Worm (Caenorhabditis elegans) whole organism, L3 larva: ENCODE measurements around the gene F10E7.5.
A peak's percentile ranks its signal among the peaks of the same experiment; 100 is the strongest.

Experiments used
- R02D3.7 ChIP-seq: fragments of 150-350 bp; optimal IDR thresholded peaks from 2 replicates; lab custom pipeline; 2014; ENCODE audit warnings: missing biosample characterization, missing genetic modification characterization
- ZK546.5 ChIP-seq: sonication (generic microtip); optimal IDR thresholded peaks from 2 replicates; lab custom pipeline; 2017; ENCODE audit warnings: missing biosample characterization, missing genetic modification characterization
- aly-2 ChIP-seq: fragments of 150-350 bp; optimal IDR thresholded peaks from 2 replicates; lab custom pipeline; 2014; ENCODE audit warnings: missing biosample characterization, missing genetic modification characterization
- ama-1 ChIP-seq: fragments of 150-350 bp; optimal IDR thresholded peaks from 2 replicates; lab custom pipeline; 2018
- ceh-16 ChIP-seq: sonication (generic microtip); optimal IDR thresholded peaks from 2 replicates; lab custom pipeline; 2017; ENCODE audit warnings: missing biosample characterization, missing genetic modification characterization
- ceh-28 ChIP-seq: fragments of 150-350 bp; optimal IDR thresholded peaks from 2 replicates; lab custom pipeline; 2014; ENCODE audit warnings: missing biosample characterization, missing genetic modification reagents, missing genetic modification characterization
- ceh-82 ChIP-seq: fragments of 150-350 bp; optimal IDR thresholded peaks from 2 replicates; lab custom pipeline; 2014; ENCODE audit warnings: missing biosample characterization, missing genetic modification characterization
- ceh-9 ChIP-seq: sonication (generic microtip); optimal IDR thresholded peaks from 2 replicates; lab custom pipeline; 2018; ENCODE audit warnings: missing biosample characterization, missing genetic modification characterization
- daf-12 ChIP-seq: fragments of 150-350 bp; optimal IDR thresholded peaks from 2 replicates; lab custom pipeline; 2014; ENCODE audit warnings: missing biosample characterization, missing genetic modification reagents, missing genetic modification characterization
- egl-27 ChIP-seq: sonication (generic microtip); optimal IDR thresholded peaks from 4 replicates; lab custom pipeline; 2017; ENCODE audit warnings: missing biosample characterization, missing genetic modification reagents, missing genetic modification characterization
- egl-5 ChIP-seq: fragments of 150-350 bp; optimal IDR thresholded peaks from 2 replicates; lab custom pipeline; 2017; ENCODE audit warnings: missing biosample characterization, missing genetic modification reagents, missing genetic modification characterization, inconsistent platforms
- elt-1 ChIP-seq: fragments of 150-350 bp; optimal IDR thresholded peaks from 2 replicates; lab custom pipeline; 2014; ENCODE audit warnings: missing biosample characterization, missing genetic modification characterization
- elt-2 ChIP-seq: sonication (generic microtip); optimal IDR thresholded peaks from 2 replicates; lab custom pipeline; 2016; ENCODE audit warnings: missing genetic modification reagents, mild to moderate bottlenecking, missing genetic modification characterization, missing compliant biosample characterization
- elt-3 ChIP-seq, 3 experiments: fragments of 150-350 bp in 1 of 3; sonication (generic microtip) in 2 of 3; optimal IDR thresholded peaks; 2 replicates in 2 of 3; 4 replicates in 1 of 3; lab custom pipeline; 2014 to 2017; ENCODE audit warnings: missing biosample characterization in 3 of 3, missing genetic modification characterization in 3 of 3
- eor-1 ChIP-seq, 2 experiments: fragments of 150-350 bp; optimal IDR thresholded peaks; 2 replicates each; lab custom pipeline; 2014 to 2018; ENCODE audit warnings: missing biosample characterization in 2 of 2, missing genetic modification characterization in 2 of 2
- fkh-10 ChIP-seq: sonication (generic microtip); optimal IDR thresholded peaks from 2 replicates; lab custom pipeline; 2017; ENCODE audit warnings: missing biosample characterization, missing genetic modification reagents, missing genetic modification characterization
- fkh-2 ChIP-seq: fragments of 150-350 bp; optimal IDR thresholded peaks from 2 replicates; lab custom pipeline; 2014; ENCODE audit warnings: missing biosample characterization, missing genetic modification reagents, missing genetic modification characterization
- hmg-11 ChIP-seq: sonication (generic microtip); optimal IDR thresholded peaks from 2 replicates; lab custom pipeline; 2016; ENCODE audit warnings: missing genetic modification characterization, missing compliant biosample characterization
- jun-1 ChIP-seq: fragments of 150-350 bp; optimal IDR thresholded peaks from 2 replicates; lab custom pipeline; 2014; ENCODE audit warnings: missing biosample characterization, missing genetic modification reagents, missing genetic modification characterization
- lin-15B ChIP-seq: fragments of 150-350 bp; optimal IDR thresholded peaks from 2 replicates; lab custom pipeline; 2014; ENCODE audit warnings: missing biosample characterization, missing genetic modification characterization
- lin-39 ChIP-seq: fragments of 150-350 bp; optimal IDR thresholded peaks from 2 replicates; lab custom pipeline; 2018; ENCODE audit warnings: missing biosample characterization, missing genetic modification reagents, missing genetic modification characterization
- lsy-12 ChIP-seq: sonication (generic microtip); optimal IDR thresholded peaks from 2 replicates; lab custom pipeline; 2016; ENCODE audit warnings: mild to moderate bottlenecking, missing genetic modification characterization, missing compliant biosample characterization
- mdl-1 ChIP-seq: fragments of 150-350 bp; optimal IDR thresholded peaks from 2 replicates; lab custom pipeline; 2014; ENCODE audit warnings: missing biosample characterization, missing genetic modification characterization
- nfya-1 ChIP-seq: sonication (generic microtip); optimal IDR thresholded peaks from 2 replicates; lab custom pipeline; 2017; ENCODE audit warnings: missing genetic modification characterization, mild to moderate bottlenecking, missing compliant biosample characterization, antibody characterized with exemption, moderate library complexity; ENCODE audit not compliant: insufficient read depth
- nhr-11 ChIP-seq: fragments of 150-350 bp; optimal IDR thresholded peaks from 2 replicates; lab custom pipeline; 2014; ENCODE audit warnings: missing biosample characterization, missing genetic modification characterization
- nhr-12 ChIP-seq: fragments of 150-350 bp; optimal IDR thresholded peaks from 2 replicates; lab custom pipeline; 2014; ENCODE audit warnings: missing biosample characterization, missing genetic modification characterization
- nhr-23 ChIP-seq: fragments of 150-350 bp; optimal IDR thresholded peaks from 2 replicates; lab custom pipeline; 2014; ENCODE audit warnings: missing biosample characterization, missing genetic modification reagents, missing genetic modification characterization
- nhr-237 ChIP-seq: fragments of 150-350 bp; optimal IDR thresholded peaks from 2 replicates; lab custom pipeline; 2014; ENCODE audit warnings: missing biosample characterization, missing genetic modification characterization
- nhr-25 ChIP-seq: sonication (generic microtip); optimal IDR thresholded peaks from 2 replicates; lab custom pipeline; 2017; ENCODE audit warnings: missing biosample characterization, missing genetic modification characterization
- nhr-28 ChIP-seq: fragments of 150-350 bp; optimal IDR thresholded peaks from 2 replicates; lab custom pipeline; 2014; ENCODE audit warnings: missing biosample characterization, missing genetic modification characterization
- nhr-43 ChIP-seq: sonication (generic microtip); optimal IDR thresholded peaks from 2 replicates; lab custom pipeline; 2016; ENCODE audit warnings: mild to moderate bottlenecking, missing genetic modification characterization, missing compliant biosample characterization; ENCODE audit not compliant: poor library complexity, severe bottlenecking
- nhr-67 ChIP-seq: fragments of 150-350 bp; optimal IDR thresholded peaks from 2 replicates; lab custom pipeline; 2014; ENCODE audit warnings: missing biosample characterization, missing genetic modification characterization
- nhr-76 ChIP-seq: fragments of 150-350 bp; sonication (generic microtip); optimal IDR thresholded peaks from 5 replicates; lab custom pipeline; 2014; ENCODE audit warnings: missing biosample characterization, missing genetic modification characterization
- nhr-77 ChIP-seq: fragments of 150-350 bp; optimal IDR thresholded peaks from 2 replicates; lab custom pipeline; 2014; ENCODE audit warnings: missing biosample characterization, missing genetic modification characterization
- pha-4 ChIP-seq: fragments of 150-350 bp; optimal IDR thresholded peaks from 2 replicates; lab custom pipeline; 2014; ENCODE audit warnings: missing biosample characterization, missing genetic modification reagents, missing genetic modification characterization
- sea-2 ChIP-seq: fragments of 150-350 bp; sonication (generic microtip); optimal IDR thresholded peaks from 4 replicates; lab custom pipeline; 2014; ENCODE audit warnings: missing biosample characterization, missing genetic modification reagents, missing genetic modification characterization
- skn-1 ChIP-seq: fragments of 150-350 bp; optimal IDR thresholded peaks from 2 replicates; lab custom pipeline; 2014; ENCODE audit warnings: missing biosample characterization, missing genetic modification characterization
- snpc-4 ChIP-seq: fragments of 150-350 bp; optimal IDR thresholded peaks from 2 replicates; lab custom pipeline; 2014; ENCODE audit warnings: missing biosample characterization, missing genetic modification characterization
- tbx-2 ChIP-seq: sonication (generic microtip); optimal IDR thresholded peaks from 2 replicates; lab custom pipeline; 2016; ENCODE audit warnings: mild to moderate bottlenecking, missing genetic modification characterization, missing compliant biosample characterization
- unc-39 ChIP-seq: sonication (generic microtip); optimal IDR thresholded peaks from 4 replicates; lab custom pipeline; 2017; ENCODE audit warnings: missing biosample characterization, missing genetic modification characterization
- unc-62 ChIP-seq: fragments of 150-350 bp; sonication (generic microtip); optimal IDR thresholded peaks from 4 replicates; lab custom pipeline; 2014; ENCODE audit warnings: missing biosample characterization, missing genetic modification reagents, missing genetic modification characterization
- zag-1 ChIP-seq: fragments of 150-350 bp; optimal IDR thresholded peaks from 2 replicates; lab custom pipeline; 2014; ENCODE audit warnings: missing biosample characterization, missing genetic modification characterization
- ztf-11 ChIP-seq: fragments of 150-350 bp; optimal IDR thresholded peaks from 2 replicates; lab custom pipeline; 2014; ENCODE audit warnings: missing biosample characterization, missing genetic modification characterization
- ztf-4 ChIP-seq: fragments of 150-350 bp; optimal IDR thresholded peaks from 2 replicates; lab custom pipeline; 2014; ENCODE audit warnings: missing biosample characterization, missing genetic modification characterization

Gene F10E7.5

DNA sequence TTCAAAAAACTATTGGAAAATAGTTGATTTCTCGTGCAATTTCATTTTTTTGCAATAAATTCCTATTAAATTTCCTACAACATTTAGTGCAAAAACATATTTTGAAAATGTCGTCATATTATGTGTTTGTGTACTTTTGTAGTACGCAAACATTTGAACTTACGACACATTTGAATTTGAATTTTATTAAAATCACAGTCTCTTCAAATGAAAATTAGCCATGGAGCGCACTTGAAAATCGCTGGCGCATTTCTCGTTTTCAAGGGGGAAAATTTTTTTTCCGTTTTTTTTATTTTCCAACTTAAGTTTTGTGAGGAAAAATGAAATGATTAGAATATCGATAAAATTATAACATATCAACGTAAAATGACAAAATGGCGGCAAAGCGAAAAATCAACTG is 35.8 kb downstream of the F10E7.5 start:
- TF ChIP-seq daf-12 (tag; lab: Kevin White, UChicago): no peak
- TF ChIP-seq lin-15B (tag; lab: Kevin White, UChicago): peak; percentile 13
- TF ChIP-seq ceh-82 (tag; lab: Kevin White, UChicago): no peak
- peak; percentile 10 for TF ChIP-seq elt-2 (tag; lab: Kevin White, UChicago)
- TF ChIP-seq pha-4 (tag; lab: Kevin White, UChicago): peak; percentile 34
- TF ChIP-seq snpc-4 (tag; lab: Kevin White, UChicago): no peak

DNA sequence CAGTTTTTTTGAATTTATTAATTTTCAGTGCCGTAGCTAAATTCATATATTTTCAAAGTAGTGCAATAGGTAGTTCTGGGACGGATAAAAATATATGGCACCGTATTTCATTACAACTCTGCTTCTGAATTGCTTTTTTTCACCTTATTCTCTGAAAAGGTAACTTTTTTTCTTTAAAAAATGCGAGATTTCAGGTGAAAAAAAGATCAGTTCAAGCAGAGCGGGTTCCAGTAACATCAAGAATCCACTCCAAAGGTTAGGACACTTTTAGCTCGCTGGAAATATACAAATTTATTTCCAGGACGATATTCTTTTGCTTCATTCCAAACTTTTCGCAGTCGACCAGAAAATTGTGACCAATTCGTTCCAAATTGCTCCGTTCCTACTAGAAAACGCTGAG is 36.3 kb downstream of the F10E7.5 start, which contains the start of gene T07F8.1:
T07F8.1 (plus strand) TSS at position 301 of the 400 bp plus-strand sequence.
- TF ChIP-seq ztf-4 (tag; lab: Kevin White, UChicago): no peak
- TF ChIP-seq mdl-1 (tag; lab: Kevin White, UChicago): no peak
- no peak for TF ChIP-seq pha-4 (tag; lab: Kevin White, UChicago)
- no peak for TF ChIP-seq ceh-16 (tag; lab: Kevin White, UChicago)
- TF ChIP-seq eor-1 (tag; optimal IDR thresholded peaks at IDR 0.05; lab: Kevin White, UChicago): no peak
- no peak for TF ChIP-seq fkh-2 (tag; lab: Kevin White, UChicago)
- no peak for TF ChIP-seq nhr-23 (tag; lab: Kevin White, UChicago)
- no peak for TF ChIP-seq sea-2
- TF ChIP-seq elt-2 (tag; lab: Kevin White, UChicago): no peak
- no peak for TF ChIP-seq unc-39 (tag; lab: Kevin White, UChicago)
- TF ChIP-seq ceh-9 (tag; lab: Kevin White, UChicago): no peak
- TF ChIP-seq lin-39 (tag; lab: Kevin White, UChicago): no peak
- TF ChIP-seq skn-1 (tag; lab: Kevin White, UChicago): no peak
- TF ChIP-seq ama-1: no peak
- TF ChIP-seq egl-27 (tag; lab: Kevin White, UChicago): no peak
- no peak for TF ChIP-seq ceh-28 (tag; lab: Kevin White, UChicago)
- no peak for TF ChIP-seq nhr-43
- no peak for TF ChIP-seq nhr-25
- TF ChIP-seq snpc-4 (tag; lab: Kevin White, UChicago): no peak
- no peak for TF ChIP-seq lin-15B (tag; lab: Kevin White, UChicago)

DNA sequence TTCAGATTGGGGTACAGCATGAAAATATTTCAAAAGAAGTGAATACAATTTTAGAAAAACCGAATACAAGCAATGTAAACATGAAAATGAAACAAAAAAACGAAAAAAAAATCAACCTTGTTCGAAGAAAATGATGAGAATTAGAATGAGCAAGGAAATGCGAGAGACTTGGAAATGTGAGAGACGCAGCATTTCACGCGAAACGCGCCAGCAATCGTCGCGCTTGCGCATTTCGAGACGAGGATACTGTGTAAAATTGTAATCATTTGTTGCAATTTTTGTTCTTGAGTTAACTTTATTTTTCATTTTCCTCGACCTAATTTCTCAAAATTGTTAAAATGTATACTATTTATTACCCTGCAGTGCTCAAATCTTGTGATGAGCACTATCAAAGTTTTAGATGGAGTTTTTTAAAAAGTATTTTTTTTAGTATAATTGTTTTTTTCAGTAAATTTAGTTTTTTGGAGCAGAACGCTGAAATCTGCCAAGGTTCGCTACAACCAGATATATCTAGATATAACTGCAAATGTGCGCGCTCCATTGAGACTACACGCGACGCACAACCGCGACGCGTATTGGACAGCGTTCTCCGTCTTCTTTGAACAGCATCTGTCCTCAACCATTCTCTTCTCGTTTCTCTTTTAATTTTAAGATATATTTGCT is 40.3 kb downstream of the F10E7.5 start, which contains the start of gene fust-1:
fust-1 (plus strand) TSS at position 613 of the 663 bp plus-strand sequence.
- TF ChIP-seq nhr-237 (tag; lab: Kevin White, UChicago): no peak
- TF ChIP-seq snpc-4 (tag; lab: Kevin White, UChicago): peak; percentile 91
- TF ChIP-seq fkh-2 (tag; lab: Kevin White, UChicago): no peak
- no peak for TF ChIP-seq ceh-16 (tag; lab: Kevin White, UChicago)
- peak; percentile 93 for TF ChIP-seq lsy-12
- peak; percentile 98 for TF ChIP-seq skn-1 (tag; lab: Kevin White, UChicago)
- TF ChIP-seq mdl-1 (tag; lab: Kevin White, UChicago): peak; percentile 41
- TF ChIP-seq nhr-23 (tag; lab: Kevin White, UChicago): peak; percentile 96
- no peak for TF ChIP-seq ceh-9 (tag; lab: Kevin White, UChicago)
- peak; percentile 96 for TF ChIP-seq nhr-43
- peak; percentile 93 for TF ChIP-seq jun-1 (tag; lab: Kevin White, UChicago)
- TF ChIP-seq ama-1: peak; percentile 54
- peak; percentile 91 for TF ChIP-seq lin-15B (tag; lab: Kevin White, UChicago)
- TF ChIP-seq unc-39 (tag; lab: Kevin White, UChicago): no peak
- TF ChIP-seq ZK546.5 (tag; lab: Kevin White, UChicago): peak; percentile 59
- peak; percentile 84 for TF ChIP-seq nhr-11 (tag; lab: Kevin White, UChicago)
- TF ChIP-seq sea-2: no peak
- TF ChIP-seq nhr-25: peak; percentile 96
- TF ChIP-seq fkh-10: peak; percentile 65
- TF ChIP-seq eor-1 (tag; optimal IDR thresholded peaks at IDR 0.05; lab: Kevin White, UChicago): peak in 1 of 2 experiments; percentile 75
- peak; percentile 62 for TF ChIP-seq ceh-82 (tag; lab: Kevin White, UChicago)
- peak; percentile 79 for TF ChIP-seq ztf-4 (tag; lab: Kevin White, UChicago)
- peak; percentile 74 for TF ChIP-seq zag-1 (tag; lab: Kevin White, UChicago)
- peak; percentile 82 for TF ChIP-seq elt-2 (tag; lab: Kevin White, UChicago)
- TF ChIP-seq ztf-11 (tag; lab: Kevin White, UChicago): no peak
- TF ChIP-seq unc-62 (GFP tag; lab: Kevin White, UChicago): peak; percentile 26
- peak; percentile 77 for TF ChIP-seq nhr-77
- TF ChIP-seq lin-39 (tag; lab: Kevin White, UChicago): peak; percentile 87
- peak; percentile 94 for TF ChIP-seq nfya-1
- TF ChIP-seq egl-27 (tag; lab: Kevin White, UChicago): peak; percentile 68
- peak; percentile 61 for TF ChIP-seq aly-2 (tag; lab: Kevin White, UChicago)
- TF ChIP-seq nhr-76 (tag; lab: Kevin White, UChicago): no peak
- TF ChIP-seq elt-1: peak; percentile 22
- peak; percentile 94 for TF ChIP-seq tbx-2 (tag; lab: Kevin White, UChicago)
- peak; percentile 77 for TF ChIP-seq egl-5
- no peak for TF ChIP-seq daf-12 (tag; lab: Kevin White, UChicago)
- TF ChIP-seq hmg-11 (tag; lab: Kevin White, UChicago): peak; percentile 95
- no peak for TF ChIP-seq nhr-67 (tag; lab: Kevin White, UChicago)
- TF ChIP-seq nhr-12 (tag; lab: Kevin White, UChicago): no peak
- peak in 1 of 3 experiments; percentile 66 for TF ChIP-seq elt-3 (tag; optimal IDR thresholded peaks at IDR 0.05; lab: Kevin White, UChicago)
- peak; percentile 99 for TF ChIP-seq pha-4 (tag; lab: Kevin White, UChicago)
- peak; percentile 86 for TF ChIP-seq R02D3.7 (tag; lab: Kevin White, UChicago)
- peak; percentile 86 for TF ChIP-seq ceh-28 (tag; lab: Kevin White, UChicago)
- no peak for TF ChIP-seq nhr-28 (tag; lab: Kevin White, UChicago)
